Worm (Caenorhabditis elegans) whole organism, L4 larva: Measurements from ENCODE around the gene srlf-2.

Experiments used
- F44E2.7 ChIP-seq: fragments of 200-800 bp; sonication (Bioruptor generic); IDR thresholded peaks from 2 replicates; pipeline ENCODE4 v2.1.2; 2022; ENCODE audit warnings: missing genetic modification characterization, missing compliant biosample characterization
- ces-1 ChIP-seq: fragments of 150-350 bp; sonication (generic microtip); optimal IDR thresholded peaks from 4 replicates; lab custom pipeline; 2014; ENCODE audit warnings: missing biosample characterization, missing genetic modification reagents, missing genetic modification characterization
- dmd-8 ChIP-seq: fragments of 200-800 bp; sonication (Bioruptor generic); IDR thresholded peaks from 2 replicates; pipeline ENCODE4 v1.3.6; 2022; ENCODE audit warnings: missing genetic modification characterization, missing compliant biosample characterization
- fos-1 ChIP-seq: fragments of 150-350 bp; optimal IDR thresholded peaks from 2 replicates; lab custom pipeline; 2014; ENCODE audit warnings: missing biosample characterization, missing genetic modification characterization
- hlh-30 ChIP-seq: sonication (generic microtip); optimal IDR thresholded peaks from 2 replicates; lab custom pipeline; 2017; ENCODE audit warnings: antibody characterized with exemption, mild to moderate bottlenecking, missing genetic modification characterization, missing compliant biosample characterization; ENCODE audit not compliant: insufficient read depth
- jun-1 ChIP-seq: fragments of 150-350 bp; optimal IDR thresholded peaks from 2 replicates; lab custom pipeline; 2014; ENCODE audit warnings: missing biosample characterization, missing genetic modification reagents, missing genetic modification characterization
- nhr-10 ChIP-seq: fragments of 150-350 bp; optimal IDR thresholded peaks from 2 replicates; lab custom pipeline; 2014; ENCODE audit warnings: missing biosample characterization, missing genetic modification characterization
- nhr-11 ChIP-seq: fragments of 150-350 bp; optimal IDR thresholded peaks from 2 replicates; lab custom pipeline; 2014; ENCODE audit warnings: missing biosample characterization, missing genetic modification characterization
- nhr-77 ChIP-seq: fragments of 150-350 bp; optimal IDR thresholded peaks from 2 replicates; lab custom pipeline; 2014; ENCODE audit warnings: missing biosample characterization, missing genetic modification characterization
- snpc-4 ChIP-seq: fragments of 150-350 bp; optimal IDR thresholded peaks from 2 replicates; lab custom pipeline; 2014; ENCODE audit warnings: missing biosample characterization, missing genetic modification characterization
- ztf-11 ChIP-seq: fragments of 150-350 bp; optimal IDR thresholded peaks from 2 replicates; lab custom pipeline; 2014; ENCODE audit warnings: missing biosample characterization, missing genetic modification characterization

ce11 chrIV:8489915-8490314 lies at the start of gene srlf-2:
- TF ChIP-seq jun-1 (tag; lab: Kevin White, UChicago): no peak
- no peak for TF ChIP-seq F44E2.7
- no peak for TF ChIP-seq ces-1 (GFP tag; lab: Kevin White, UChicago)
- no peak for TF ChIP-seq snpc-4 (tag; lab: Kevin White, UChicago)
- TF ChIP-seq dmd-8: no peak
- no peak for TF ChIP-seq ztf-11 (tag; lab: Kevin White, UChicago)
- TF ChIP-seq nhr-10 (tag; lab: Kevin White, UChicago): no peak
- no peak for TF ChIP-seq hlh-30 (tag; lab: Kevin White, UChicago)
- no peak for TF ChIP-seq nhr-77 (tag; lab: Kevin White, UChicago)
- TF ChIP-seq fos-1 (tag; lab: Kevin White, UChicago): no peak
- TF ChIP-seq nhr-11 (tag; lab: Kevin White, UChicago): no peak
